Worm (Caenorhabditis elegans) whole organism, mixed stage, embryonic: ENCODE results near the gene seip-1.
A peak's percentile ranks its signal among the peaks of the same experiment; 100 is the strongest.

Source experiments
- M03D4.4 ChIP-seq: sonication (generic microtip); optimal IDR thresholded peaks from 2 replicates; lab custom pipeline; 2017; ENCODE audit warnings: mild to moderate bottlenecking, missing genetic modification characterization, missing compliant biosample characterization
- bed-3 ChIP-seq: fragments of 200-800 bp; sonication (Bioruptor generic); optimal IDR thresholded peaks from 3 replicates; lab custom pipeline; 2018; ENCODE audit warnings: mild to moderate bottlenecking, missing genetic modification characterization, moderate library complexity, missing compliant biosample characterization
- blmp-1 ChIP-seq: fragments of 150-350 bp; optimal IDR thresholded peaks from 2 replicates; lab custom pipeline; 2014; ENCODE audit warnings: missing biosample characterization, missing genetic modification characterization
- ceh-83 ChIP-seq: fragments of 200-800 bp; sonication (Bioruptor generic); optimal IDR thresholded peaks from 2 replicates; lab custom pipeline; 2018; ENCODE audit warnings: mild to moderate bottlenecking, missing genetic modification characterization, missing compliant biosample characterization
- ces-1 ChIP-seq: fragments of 150-350 bp; optimal IDR thresholded peaks from 2 replicates; lab custom pipeline; 2014; ENCODE audit warnings: missing biosample characterization, missing genetic modification reagents, missing genetic modification characterization
- cnd-1 ChIP-seq: fragments of 200-800 bp; sonication (Bioruptor generic); optimal IDR thresholded peaks from 2 replicates; lab custom pipeline; 2018; ENCODE audit warnings: mild to moderate bottlenecking, missing genetic modification characterization, missing compliant biosample characterization
- drap-1 ChIP-seq: fragments of 200-800 bp; sonication (Bioruptor generic); optimal IDR thresholded peaks from 3 replicates; lab custom pipeline; 2018; ENCODE audit warnings: mild to moderate bottlenecking, missing genetic modification characterization, missing compliant biosample characterization
- elt-1 ChIP-seq: sonication (generic microtip); optimal IDR thresholded peaks from 2 replicates; lab custom pipeline; 2017; ENCODE audit warnings: missing genetic modification characterization, mild to moderate bottlenecking, missing compliant biosample characterization, antibody characterized with exemption, moderate library complexity, borderline replicate concordance; ENCODE audit not compliant: insufficient read depth
- elt-3 ChIP-seq: fragments of 150-350 bp; optimal IDR thresholded peaks from 2 replicates; lab custom pipeline; 2014; ENCODE audit warnings: missing biosample characterization, missing genetic modification characterization
- flh-1 ChIP-seq: fragments of 200-800 bp; sonication (Bioruptor generic); optimal IDR thresholded peaks from 2 replicates; lab custom pipeline; 2018; ENCODE audit warnings: mild to moderate bottlenecking, missing genetic modification characterization, moderate library complexity, missing compliant biosample characterization
- hlh-1 ChIP-seq: fragments of 150-350 bp; optimal IDR thresholded peaks from 2 replicates; lab custom pipeline; 2014; ENCODE audit warnings: missing biosample characterization, missing genetic modification reagents, missing genetic modification characterization
- lin-13 ChIP-seq: fragments of 150-350 bp; optimal IDR thresholded peaks from 2 replicates; lab custom pipeline; 2014; ENCODE audit warnings: missing biosample characterization, missing genetic modification characterization
- lin-32 ChIP-seq: fragments of 200-800 bp; sonication (Bioruptor generic); optimal IDR thresholded peaks from 2 replicates; lab custom pipeline; 2018; ENCODE audit warnings: mild to moderate bottlenecking, missing genetic modification characterization, missing compliant biosample characterization
- mab-5 ChIP-seq: fragments of 150-350 bp; optimal IDR thresholded peaks from 2 replicates; lab custom pipeline; 2014; ENCODE audit warnings: missing biosample characterization, missing genetic modification characterization
- mep-1 ChIP-seq: fragments of 150-350 bp; optimal IDR thresholded peaks from 2 replicates; lab custom pipeline; 2017; ENCODE audit warnings: missing biosample characterization, missing genetic modification reagents, missing genetic modification characterization, inconsistent platforms
- mls-2 ChIP-seq: sonication (generic microtip); optimal IDR thresholded peaks from 2 replicates; lab custom pipeline; 2016; ENCODE audit warnings: mild to moderate bottlenecking, missing genetic modification characterization, moderate library complexity, missing compliant biosample characterization
- nhr-12 ChIP-seq: fragments of 150-350 bp; optimal IDR thresholded peaks from 2 replicates; lab custom pipeline; 2014; ENCODE audit warnings: missing biosample characterization, missing genetic modification characterization
- nhr-2 ChIP-seq: fragments of 150-350 bp; optimal IDR thresholded peaks from 2 replicates; lab custom pipeline; 2014; ENCODE audit warnings: missing biosample characterization, missing genetic modification characterization
- nhr-237 ChIP-seq: fragments of 150-350 bp; optimal IDR thresholded peaks from 2 replicates; lab custom pipeline; 2014; ENCODE audit warnings: missing biosample characterization, missing genetic modification characterization
- nhr-28 ChIP-seq: fragments of 150-350 bp; optimal IDR thresholded peaks from 2 replicates; lab custom pipeline; 2014; ENCODE audit warnings: missing biosample characterization, missing genetic modification characterization
- nhr-76 ChIP-seq: sonication (generic microtip); optimal IDR thresholded peaks from 2 replicates; lab custom pipeline; 2017; ENCODE audit warnings: missing biosample characterization, missing genetic modification characterization
- pha-4 ChIP-seq: fragments of 150-350 bp; optimal IDR thresholded peaks from 2 replicates; lab custom pipeline; 2018; ENCODE audit warnings: missing biosample characterization, missing genetic modification reagents, missing genetic modification characterization
- snpc-4 ChIP-seq: fragments of 150-350 bp; optimal IDR thresholded peaks from 2 replicates; lab custom pipeline; 2014; ENCODE audit warnings: missing biosample characterization, missing genetic modification characterization
- sptf-1 ChIP-seq: sonication (generic microtip); optimal IDR thresholded peaks from 2 replicates; lab custom pipeline; 2017; ENCODE audit warnings: mild to moderate bottlenecking, missing genetic modification characterization, moderate library complexity, missing compliant biosample characterization
- tbx-8 ChIP-seq: fragments of 200-800 bp; sonication (Bioruptor generic); optimal IDR thresholded peaks from 2 replicates; lab custom pipeline; 2018; ENCODE audit warnings: mild to moderate bottlenecking, missing genetic modification characterization, moderate library complexity, missing compliant biosample characterization
- unc-120 ChIP-seq: sonication (generic microtip); optimal IDR thresholded peaks from 2 replicates; lab custom pipeline; 2017; ENCODE audit warnings: missing genetic modification characterization, missing compliant biosample characterization; ENCODE audit not compliant: poor library complexity, severe bottlenecking
- unc-62 ChIP-seq: fragments of 150-350 bp; optimal IDR thresholded peaks from 2 replicates; lab custom pipeline; 2014; ENCODE audit warnings: missing biosample characterization, missing genetic modification reagents, missing genetic modification characterization
- zip-8 ChIP-seq: fragments of 150-350 bp; optimal IDR thresholded peaks from 2 replicates; lab custom pipeline; 2014; ENCODE audit warnings: missing biosample characterization, missing genetic modification characterization
- ztf-11 ChIP-seq: fragments of 150-350 bp; optimal IDR thresholded peaks from 2 replicates; lab custom pipeline; 2014; ENCODE audit warnings: missing biosample characterization, missing genetic modification characterization

The seip-1 gene

ce11 chrV:6034714-6035113, 18.3 kb downstream of the seip-1 start, which contains the start of gene dhs-17:
Gene dhs-17 (minus strand): TSS chrV:6034814.
- TF ChIP-seq bed-3 (GFP tag; lab: Kevin White, UChicago), result no peak
- no peak for TF ChIP-seq unc-120 (tag; lab: Kevin White, UChicago)
- TF ChIP-seq ztf-11, result no peak
- TF ChIP-seq ces-1 (GFP tag; lab: Kevin White, UChicago), result no peak
- TF ChIP-seq unc-62 (GFP tag; lab: Kevin White, UChicago), result no peak
- no peak for TF ChIP-seq sptf-1 (tag; lab: Kevin White, UChicago)
- TF ChIP-seq M03D4.4 (tag; lab: Kevin White, UChicago), result no peak
- TF ChIP-seq snpc-4 (tag; lab: Kevin White, UChicago), result no peak
- no peak for TF ChIP-seq hlh-1 (tag; lab: Kevin White, UChicago)
- TF ChIP-seq zip-8 (tag; lab: Kevin White, UChicago), result no peak
- TF ChIP-seq pha-4 (tag; lab: Kevin White, UChicago), result no peak
- TF ChIP-seq blmp-1 (tag; lab: Kevin White, UChicago), result no peak
- TF ChIP-seq drap-1 (GFP tag; lab: Kevin White, UChicago), result no peak
- no peak for TF ChIP-seq lin-13 (tag; lab: Kevin White, UChicago)
- no peak for TF ChIP-seq nhr-2
- TF ChIP-seq elt-1 (tag; lab: Kevin White, UChicago), result no peak
- TF ChIP-seq mab-5 (tag; lab: Kevin White, UChicago), result no peak
- no peak for TF ChIP-seq lin-32 (GFP tag; lab: Kevin White, UChicago)
- TF ChIP-seq cnd-1, result no peak

DNA sequence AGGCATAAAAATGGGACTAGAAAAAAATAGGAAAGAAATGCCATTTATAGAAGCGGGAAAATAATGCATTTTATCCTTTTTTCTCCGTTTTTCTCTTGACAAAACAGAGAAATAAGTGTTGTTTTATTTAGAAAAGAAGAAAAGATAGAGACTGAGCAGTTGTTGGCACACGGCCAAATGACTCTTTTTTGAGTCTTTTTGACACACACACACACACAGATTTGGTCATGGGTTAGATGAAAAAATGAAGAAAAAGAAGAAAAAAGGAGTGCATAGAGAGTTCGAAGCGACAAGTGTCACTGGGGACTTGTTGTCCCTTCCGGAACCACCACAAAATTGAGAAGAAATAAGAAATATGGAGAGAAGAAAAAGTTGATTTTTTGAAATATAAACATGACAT, 19.5 kb downstream of the seip-1 start:
- TF ChIP-seq ces-1 (GFP tag; lab: Kevin White, UChicago) (peak; percentile 22), nhr-12 (tag; lab: Kevin White, UChicago) (no peak), elt-3 (no peak), snpc-4 (tag; lab: Kevin White, UChicago) (no peak), lin-13 (tag; lab: Kevin White, UChicago) (no peak), mep-1 (tag; lab: Kevin White, UChicago) (no peak), blmp-1 (tag; lab: Kevin White, UChicago) (no peak)

DNA sequence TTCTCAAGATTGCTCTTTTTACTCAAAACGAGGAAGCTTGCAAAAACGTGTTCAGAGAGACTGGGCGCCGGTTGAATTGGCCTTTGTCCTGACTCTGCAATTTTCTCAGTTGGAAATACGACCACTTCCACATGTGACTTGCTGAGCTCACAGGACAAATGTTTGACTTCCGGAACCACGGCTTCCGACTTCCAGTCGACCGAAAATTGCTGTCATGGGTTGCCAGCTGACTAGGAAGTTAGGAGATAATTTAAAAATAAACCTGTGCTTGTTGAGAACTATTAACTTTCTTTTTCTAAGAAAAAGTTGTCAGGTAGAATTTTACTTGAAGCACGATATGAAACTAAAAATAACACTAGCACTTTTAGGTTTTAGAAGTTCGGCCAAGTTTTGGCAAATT, 21.5 kb downstream of the seip-1 start:
- TF ChIP-seq nhr-237 (tag; lab: Kevin White, UChicago) (no peak), tbx-8 (GFP tag; lab: Kevin White, UChicago) (no peak), M03D4.4 (tag; lab: Kevin White, UChicago) (no peak), hlh-1 (tag; lab: Kevin White, UChicago) (no peak), sptf-1 (tag; lab: Kevin White, UChicago) (no peak), ztf-11 (no peak), mls-2 (no peak), pha-4 (tag; lab: Kevin White, UChicago) (no peak), nhr-28 (tag; lab: Kevin White, UChicago) (no peak), drap-1 (GFP tag; lab: Kevin White, UChicago) (no peak)

DNA sequence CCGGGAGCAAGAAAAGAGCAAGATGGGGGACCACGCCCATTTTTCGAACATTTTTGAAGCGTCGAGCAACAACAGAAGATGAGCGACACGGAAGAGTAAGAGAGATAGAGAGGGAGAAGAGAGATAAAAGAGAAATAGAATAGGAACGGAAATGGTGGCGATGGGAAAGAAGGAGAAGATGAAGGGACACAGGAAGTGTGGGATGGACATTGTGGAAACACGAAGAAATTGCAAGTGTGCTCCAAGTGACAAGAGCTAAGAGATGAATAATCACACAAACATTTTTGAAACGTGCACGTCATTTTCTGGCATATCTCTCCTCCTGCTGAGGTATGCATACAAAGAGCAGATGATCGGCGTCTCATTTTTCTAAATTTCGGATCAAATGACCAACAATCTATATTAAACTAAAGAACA, 22.5 kb downstream of the seip-1 start:
- TF ChIP-seq elt-3 (no peak), unc-62 (GFP tag; lab: Kevin White, UChicago) (peak; percentile 93), hlh-1 (tag; lab: Kevin White, UChicago) (peak; percentile 48), unc-120 (tag; lab: Kevin White, UChicago) (peak; percentile 94), sptf-1 (tag; lab: Kevin White, UChicago) (peak; percentile 37), ztf-11 (no peak), mls-2 (no peak)

DNA sequence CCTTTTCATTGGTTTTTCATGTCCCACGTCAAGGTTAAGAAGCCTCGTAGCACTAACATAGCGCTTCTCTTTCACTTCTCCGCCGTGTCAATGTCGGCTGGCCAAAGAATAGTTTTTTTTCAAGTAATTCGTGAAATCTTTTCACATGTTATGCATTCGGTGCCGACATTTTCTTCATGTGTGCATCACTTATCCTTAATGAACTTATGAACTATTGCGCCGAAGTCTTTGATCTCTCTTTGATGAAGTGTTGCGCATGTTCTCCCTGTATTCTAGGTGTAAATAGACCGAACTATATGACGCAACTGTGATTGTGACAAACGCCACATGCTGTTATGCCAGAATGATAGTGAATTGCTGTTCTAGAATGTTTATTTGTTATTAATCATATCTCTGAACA, 31.0 kb downstream of the seip-1 start:
- TF ChIP-seq nhr-2, result peak; percentile 28
- TF ChIP-seq mls-2, result no peak
- TF ChIP-seq nhr-76 (tag; lab: Kevin White, UChicago), result no peak
- no peak for TF ChIP-seq elt-3
- TF ChIP-seq zip-8 (tag; lab: Kevin White, UChicago), result peak; percentile 26
- no peak for TF ChIP-seq cnd-1
- TF ChIP-seq mab-5 (tag; lab: Kevin White, UChicago), result no peak
- no peak for TF ChIP-seq nhr-12 (tag; lab: Kevin White, UChicago)
- TF ChIP-seq flh-1 (GFP tag; lab: Kevin White, UChicago), result no peak
- TF ChIP-seq, all 35 proteins: peak for 2

DNA sequence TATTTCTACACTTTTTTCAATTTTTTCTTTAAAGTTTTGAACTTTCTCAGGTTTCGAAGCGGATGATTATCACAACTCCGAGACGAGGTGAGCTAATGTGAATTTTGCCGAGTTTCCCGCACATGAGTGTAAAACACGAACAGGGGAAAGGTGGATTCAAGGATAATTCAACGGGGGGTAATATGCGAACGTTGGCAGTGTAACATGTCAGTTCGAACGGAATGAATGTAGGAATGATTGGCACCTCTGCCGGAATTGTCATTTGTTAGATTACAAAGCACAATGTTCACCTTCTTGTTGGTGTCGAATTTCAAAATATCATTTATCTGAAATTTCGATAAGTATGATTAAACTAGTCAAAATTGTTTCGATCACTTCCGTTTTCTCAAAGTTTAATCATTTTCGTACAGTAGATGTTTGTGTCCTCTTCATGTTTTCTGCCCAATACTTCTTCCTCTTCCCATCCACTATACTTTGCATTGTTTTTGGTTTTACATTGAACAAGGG, 34.0 kb downstream of the seip-1 start, which contains the start of gene picc-1:
TSS of gene picc-1 (plus strand) at position 51 of the 507 bp plus-strand sequence.
- no peak for TF ChIP-seq ceh-83 (GFP tag; lab: Kevin White, UChicago)
- peak; percentile 94 for TF ChIP-seq unc-62 (GFP tag; lab: Kevin White, UChicago)
- peak; percentile 36 for TF ChIP-seq hlh-1 (tag; lab: Kevin White, UChicago)
- no peak for TF ChIP-seq mls-2
- peak; percentile 28 for TF ChIP-seq unc-120 (tag; lab: Kevin White, UChicago)
- TF ChIP-seq mep-1 (tag; lab: Kevin White, UChicago), result no peak
- no peak for TF ChIP-seq nhr-237 (tag; lab: Kevin White, UChicago)
- TF ChIP-seq zip-8 (tag; lab: Kevin White, UChicago), result no peak
